Fruit fly (Drosophila melanogaster) whole organism, wandering third instar larva: ENCODE results near the gene CG17806.

Experiments used
- Hr78 ChIP-seq: fragments of >200 bp; optimal IDR thresholded peaks from 2 replicates; lab custom pipeline; 2017; ENCODE audit warnings: missing biosample characterization, missing genetic modification characterization
- Myc ChIP-seq: fragments of >200 bp; optimal IDR thresholded peaks from 2 replicates; lab custom pipeline; 2017
- OdsH ChIP-seq: fragments of 200-800 bp; sonication (Bioruptor generic); optimal IDR thresholded peaks from 2 replicates; lab custom pipeline; 2016; ENCODE audit warnings: missing biosample characterization, mild to moderate bottlenecking, missing genetic modification characterization
- br ChIP-seq: fragments of 200-800 bp; sonication (Bioruptor generic); optimal IDR thresholded peaks from 2 replicates; lab custom pipeline; 2016; ENCODE audit warnings: missing biosample characterization, missing genetic modification characterization
- dsf ChIP-seq: sonication (Bioruptor generic); optimal IDR thresholded peaks from 2 replicates; lab custom pipeline; 2016; ENCODE audit warnings: missing biosample characterization, missing genetic modification characterization, borderline replicate concordance
- fru ChIP-seq: fragments of 200-800 bp; sonication (Bioruptor generic); optimal IDR thresholded peaks from 3 replicates; lab custom pipeline; 2016; ENCODE audit warnings: missing biosample characterization, mild to moderate bottlenecking, missing genetic modification characterization
- lola ChIP-seq: fragments of >200 bp; optimal IDR thresholded peaks from 2 replicates; lab custom pipeline; 2017; ENCODE audit warnings: missing biosample characterization, missing genetic modification characterization
- psq ChIP-seq: fragments of 200-800 bp; sonication (Bioruptor generic); optimal IDR thresholded peaks from 3 replicates; lab custom pipeline; 2017; ENCODE audit warnings: missing biosample characterization, mild to moderate bottlenecking, missing genetic modification characterization, moderate library complexity
- usp ChIP-seq: fragments of >200 bp; optimal IDR thresholded peaks from 2 replicates; lab custom pipeline; 2017; ENCODE audit warnings: missing biosample characterization, missing genetic modification characterization

dm6 chr3R:17827038-17827616 is 24.1 kb upstream of the CG17806 start:
- no peak for TF ChIP-seq OdsH (GFP tag; lab: Kevin White, UChicago)
- no peak for TF ChIP-seq br (GFP tag; lab: Kevin White, UChicago)
- no peak for TF ChIP-seq psq (GFP tag; lab: Kevin White, UChicago)
- no peak for TF ChIP-seq Myc (lab: Kevin White, UChicago)
- TF ChIP-seq usp (GFP tag; lab: Kevin White, UChicago): no peak
- TF ChIP-seq fru: no peak
- TF ChIP-seq lola (GFP tag; lab: Kevin White, UChicago): no peak
- TF ChIP-seq Hr78: no peak
- no peak for TF ChIP-seq dsf
